Worm (Caenorhabditis elegans) whole organism, L4 larva: Measurements from ENCODE around the gene klc-2.

Experiments
- F10B5.3 ChIP-seq: sonication (generic microtip); optimal IDR thresholded peaks from 2 replicates; lab custom pipeline; 2016; ENCODE audit warnings: mild to moderate bottlenecking, missing genetic modification characterization, missing compliant biosample characterization
- T20F7.1 ChIP-seq: fragments of 200-800 bp; sonication (Bioruptor generic); optimal IDR thresholded peaks from 2 replicates; lab custom pipeline; 2018; ENCODE audit warnings: mild to moderate bottlenecking, missing genetic modification characterization, missing compliant biosample characterization
- Y48G9A.11 ChIP-seq: fragments of 200-800 bp; sonication (Bioruptor generic); IDR thresholded peaks from 2 replicates; pipeline ENCODE4 v1.3.6; 2022; ENCODE audit warnings: missing genetic modification reagents, missing genetic modification characterization, missing compliant biosample characterization
- ZK337.2 ChIP-seq: fragments of 200-800 bp; sonication (Bioruptor generic); IDR thresholded peaks from 2 replicates; pipeline ENCODE4 v1.3.6; 2022; ENCODE audit warnings: missing genetic modification reagents, missing genetic modification characterization, missing compliant biosample characterization
- aha-1 ChIP-seq: fragments of 150-350 bp; peaks from one replicate; lab custom pipeline; 2014; ENCODE audit warnings: missing biosample characterization, missing genetic modification characterization
- aly-2 ChIP-seq: sonication (generic microtip); optimal IDR thresholded peaks from 2 replicates; lab custom pipeline; 2018; ENCODE audit warnings: missing biosample characterization, missing genetic modification characterization
- ceh-28 ChIP-seq: fragments of 150-350 bp; optimal IDR thresholded peaks from 2 replicates; lab custom pipeline; 2014; ENCODE audit warnings: missing biosample characterization, missing genetic modification reagents, missing genetic modification characterization
- ceh-32 ChIP-seq: sonication (generic microtip); optimal IDR thresholded peaks from 2 replicates; lab custom pipeline; 2016; ENCODE audit warnings: mild to moderate bottlenecking, missing genetic modification characterization, missing compliant biosample characterization; ENCODE audit not compliant: poor library complexity
- ceh-44 ChIP-seq: fragments of 200-800 bp; sonication (Bioruptor generic); IDR thresholded peaks from 2 replicates; pipeline ENCODE4 v1.3.6; 2022; ENCODE audit warnings: missing genetic modification reagents, missing genetic modification characterization, missing compliant biosample characterization
- daf-12 ChIP-seq: fragments of 150-350 bp; optimal IDR thresholded peaks from 2 replicates; lab custom pipeline; 2014; ENCODE audit warnings: missing biosample characterization, missing genetic modification reagents, missing genetic modification characterization
- daf-16 ChIP-seq, 3 experiments: sonication (generic microtip); optimal IDR thresholded peaks; 2 replicates each; lab custom pipeline; 2016 to 2017; ENCODE audit warnings: missing genetic modification characterization in 3 of 3, missing genetic modification reagents in 3 of 3, mild to moderate bottlenecking in 2 of 3, missing compliant biosample characterization in 2 of 3, missing biosample characterization in 1 of 3, moderate library complexity in 1 of 3
- dmd-9 ChIP-seq: fragments of 200-800 bp; sonication (Bioruptor generic); IDR thresholded peaks from 2 replicates; pipeline ENCODE4 v1.3.6; 2022; ENCODE audit warnings: missing genetic modification reagents, missing genetic modification characterization, missing compliant biosample characterization
- fkh-10 ChIP-seq: fragments of 150-350 bp; optimal IDR thresholded peaks from 2 replicates; lab custom pipeline; 2014; ENCODE audit warnings: missing biosample characterization, missing genetic modification reagents, missing genetic modification characterization
- gei-8 ChIP-seq: fragments of 200-800 bp; sonication (Bioruptor generic); optimal IDR thresholded peaks from 2 replicates; lab custom pipeline; 2018; ENCODE audit warnings: mild to moderate bottlenecking, missing genetic modification characterization, missing compliant biosample characterization
- hlh-11 ChIP-seq: fragments of 200-800 bp; sonication (Bioruptor generic); optimal IDR thresholded peaks from 2 replicates; lab custom pipeline; 2018; ENCODE audit warnings: mild to moderate bottlenecking, missing genetic modification characterization, missing compliant biosample characterization
- lim-7 ChIP-seq: fragments of 200-800 bp; sonication (Bioruptor generic); IDR thresholded peaks from 2 replicates; pipeline ENCODE4 v1.3.6; 2022; ENCODE audit warnings: missing genetic modification characterization, missing compliant biosample characterization
- lin-1 ChIP-seq: fragments of 200-800 bp; sonication (Bioruptor generic); IDR thresholded peaks from 2 replicates; pipeline ENCODE4 v1.3.6; 2022; ENCODE audit warnings: missing genetic modification reagents, missing genetic modification characterization, missing compliant biosample characterization
- lin-39 ChIP-seq: fragments of 150-350 bp; optimal IDR thresholded peaks from 2 replicates; lab custom pipeline; 2014; ENCODE audit warnings: missing biosample characterization, missing genetic modification reagents, missing genetic modification characterization
- madf-9 ChIP-seq: fragments of 200-800 bp; sonication (Bioruptor generic); conservative IDR thresholded peaks from 2 replicates; pipeline ENCODE4 v1.3.6; 2022; ENCODE audit warnings: missing genetic modification reagents, missing genetic modification characterization, missing compliant biosample characterization
- mdt-29 ChIP-seq: fragments of 200-800 bp; sonication (Bioruptor generic); IDR thresholded peaks from 2 replicates; pipeline ENCODE4 v1.3.6; 2022; ENCODE audit warnings: missing genetic modification reagents, missing genetic modification characterization, missing compliant biosample characterization
- mxl-2 ChIP-seq: fragments of 200-800 bp; sonication (Bioruptor generic); conservative IDR thresholded peaks from 2 replicates; pipeline ENCODE4 v1.3.6; 2022; ENCODE audit warnings: missing genetic modification reagents, missing genetic modification characterization, missing compliant biosample characterization
- nhr-11 ChIP-seq: fragments of 150-350 bp; optimal IDR thresholded peaks from 2 replicates; lab custom pipeline; 2014; ENCODE audit warnings: missing biosample characterization, missing genetic modification characterization
- nhr-237 ChIP-seq: sonication (generic microtip); optimal IDR thresholded peaks from 2 replicates; lab custom pipeline; 2017; ENCODE audit warnings: missing biosample characterization, missing genetic modification characterization
- nhr-25 ChIP-seq: sonication (generic microtip); optimal IDR thresholded peaks from 2 replicates; lab custom pipeline; 2017; ENCODE audit warnings: missing genetic modification characterization, mild to moderate bottlenecking, missing compliant biosample characterization, antibody characterized with exemption, moderate library complexity, borderline replicate concordance; ENCODE audit not compliant: insufficient read depth
- nhr-48 ChIP-seq: sonication (generic microtip); optimal IDR thresholded peaks from 2 replicates; lab custom pipeline; 2016; ENCODE audit warnings: mild to moderate bottlenecking, missing genetic modification characterization, missing compliant biosample characterization
- nhr-76 ChIP-seq: fragments of 150-350 bp; optimal IDR thresholded peaks from 2 replicates; lab custom pipeline; 2014; ENCODE audit warnings: missing biosample characterization, missing genetic modification characterization
- php-3 ChIP-seq: fragments of 200-800 bp; sonication (Bioruptor generic); IDR thresholded peaks from 2 replicates; pipeline ENCODE4 v1.3.6; 2022; ENCODE audit warnings: missing genetic modification reagents, missing genetic modification characterization, missing compliant biosample characterization
- snpc-1.2 ChIP-seq: fragments of 200-800 bp; sonication (Bioruptor generic); IDR thresholded peaks from 2 replicates; pipeline ENCODE4 v1.3.6; 2022; ENCODE audit warnings: missing genetic modification reagents, missing genetic modification characterization, missing compliant biosample characterization
- spr-3 ChIP-seq: fragments of 200-800 bp; sonication (Bioruptor generic); optimal IDR thresholded peaks from 2 replicates; lab custom pipeline; 2018; ENCODE audit warnings: mild to moderate bottlenecking, missing genetic modification characterization, missing compliant biosample characterization
- tag-97 ChIP-seq: fragments of 200-800 bp; sonication (Bioruptor generic); IDR thresholded peaks from 2 replicates; pipeline ENCODE4 v1.3.6; 2022; ENCODE audit warnings: missing genetic modification characterization, missing compliant biosample characterization
- unc-62 ChIP-seq, 3 experiments: fragments of 150-350 bp in 1 of 3; sonication (generic microtip); optimal IDR thresholded peaks in 2 of 3; peaks in 1 of 3; 1 replicate in 1 of 3; 2 replicates in 2 of 3; lab custom pipeline; 2014 to 2017; ENCODE audit warnings: missing biosample characterization in 3 of 3, missing genetic modification characterization in 3 of 3, missing genetic modification reagents in 3 of 3, missing genotype in 1 of 3
- zfp-2 ChIP-seq: sonication (generic microtip); optimal IDR thresholded peaks from 2 replicates; lab custom pipeline; 2016; ENCODE audit warnings: mild to moderate bottlenecking, missing genetic modification characterization, missing compliant biosample characterization
- zip-2 ChIP-seq: fragments of 150-350 bp; optimal IDR thresholded peaks from 2 replicates; lab custom pipeline; 2014; ENCODE audit warnings: missing biosample characterization, missing genetic modification characterization

klc-2 gene

DNA sequence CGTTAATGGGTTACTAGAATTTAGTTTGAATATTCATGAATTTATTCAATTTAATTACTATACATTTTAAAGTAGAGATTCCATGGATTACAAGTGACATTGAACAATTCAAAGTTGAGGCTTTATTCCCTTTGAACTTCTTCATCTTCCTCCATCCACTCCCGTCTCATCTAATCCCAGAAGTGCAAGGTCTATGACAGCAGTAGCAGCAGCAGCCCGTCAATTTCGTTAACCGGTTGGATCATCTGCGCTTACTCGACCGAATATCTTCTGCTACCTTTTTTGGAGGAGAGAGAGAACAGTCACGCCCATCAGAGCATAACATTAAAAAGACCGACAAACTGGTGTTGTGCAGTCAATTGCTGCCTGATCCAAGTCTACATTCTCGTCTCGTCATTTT, 36.1 kb upstream of the klc-2 start, which contains the start of gene M03E7.2:
Gene M03E7.2, plus strand, starts transcription at position 301 of the 400 bp plus-strand sequence.
- TF ChIP-seq T20F7.1 (GFP tag; lab: Kevin White, UChicago) (no peak), daf-12 (tag; lab: Kevin White, UChicago) (no peak), php-3 (no peak), nhr-237 (tag; lab: Kevin White, UChicago) (no peak), ZK337.2 (no peak), nhr-25 (tag; lab: Kevin White, UChicago) (no peak), lin-1 (GFP tag; lab: Robert Waterston, UW) (no peak), madf-9 (GFP tag; lab: Robert Waterston, UW) (no peak), Y48G9A.11 (GFP tag; lab: Robert Waterston, UW) (no peak), mxl-2 (GFP tag; lab: Robert Waterston, UW) (no peak), ceh-32 (no peak), snpc-1.2 (GFP tag; lab: Robert Waterston, UW) (no peak), F10B5.3 (tag; lab: Kevin White, UChicago) (no peak), nhr-76 (tag; lab: Kevin White, UChicago) (no peak), hlh-11 (tag; lab: Kevin White, UChicago) (no peak)

DNA sequence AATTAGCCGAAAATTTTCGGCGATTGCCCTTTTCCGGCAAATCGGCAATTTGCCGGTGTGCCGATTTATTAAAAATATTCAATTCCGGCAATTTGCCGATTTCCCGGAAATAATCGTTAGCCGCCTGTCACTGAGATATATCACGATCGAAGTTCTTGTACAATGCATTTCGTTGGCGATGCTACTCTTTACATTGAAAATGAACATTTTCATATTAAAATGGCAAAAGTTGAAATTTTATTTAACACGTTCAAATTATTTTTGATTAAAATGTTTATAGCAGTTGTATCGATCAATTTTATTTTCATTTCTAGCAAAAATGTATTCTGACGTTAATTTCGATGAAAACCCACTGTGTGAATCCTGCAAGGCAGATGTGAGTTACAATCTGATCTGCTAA, 33.5 kb upstream of the klc-2 start, which contains the start of gene M03E7.3:
Gene M03E7.3, plus strand, starts transcription at position 301 of the 400 bp plus-strand sequence.
- TF ChIP-seq aly-2 (no peak), zip-2 (tag; lab: Kevin White, UChicago) (no peak), fkh-10 (GFP tag; lab: Kevin White, UChicago) (no peak), lim-7 (GFP tag; lab: Robert Waterston, UW) (no peak), lin-1 (GFP tag; lab: Robert Waterston, UW) (no peak)

DNA sequence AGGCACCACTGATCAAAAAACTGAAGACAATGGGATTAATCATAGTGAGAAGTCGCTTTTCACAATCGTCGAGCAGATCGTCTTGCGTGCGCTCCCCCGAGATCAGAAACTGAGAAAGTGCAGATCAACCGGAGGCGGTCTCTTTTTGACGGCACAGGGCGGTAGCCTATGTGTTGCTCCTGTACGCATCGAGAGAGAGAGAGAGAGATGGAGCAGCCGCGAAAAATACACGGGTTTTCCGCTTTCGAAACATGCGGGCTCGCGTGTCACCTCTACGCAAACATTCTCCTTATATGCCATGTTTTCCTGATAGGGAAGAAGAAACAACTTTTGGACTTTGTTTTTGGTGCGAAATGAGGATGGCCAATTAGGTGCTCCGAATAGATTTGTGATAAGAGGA, 31.9 kb upstream of the klc-2 start, which contains the start of gene lrpc-1:
Gene lrpc-1, minus strand, starts transcription at position 101 of the 400 bp plus-strand sequence.
- TF ChIP-seq gei-8 (GFP tag; lab: Kevin White, UChicago) (no peak), dmd-9 (no peak), Y48G9A.11 (GFP tag; lab: Robert Waterston, UW) (no peak), nhr-11 (no peak), ceh-28 (tag; lab: Kevin White, UChicago) (no peak), daf-12 (tag; lab: Kevin White, UChicago) (no peak), ceh-44 (GFP tag; lab: Robert Waterston, UW) (no peak), daf-16 (GFP tag; optimal IDR thresholded peaks at IDR 0.05; lab: Kevin White, UChicago) (no peak), daf-16 (tag; optimal IDR thresholded peaks at IDR 0.05; lab: Kevin White, UChicago) (no peak), zfp-2 (no peak), aha-1 (tag; lab: Kevin White, UChicago) (no peak), spr-3 (GFP tag; lab: Kevin White, UChicago) (no peak), lin-39 (tag; lab: Kevin White, UChicago) (no peak), tag-97 (GFP tag; lab: Robert Waterston, UW) (no peak)

DNA sequence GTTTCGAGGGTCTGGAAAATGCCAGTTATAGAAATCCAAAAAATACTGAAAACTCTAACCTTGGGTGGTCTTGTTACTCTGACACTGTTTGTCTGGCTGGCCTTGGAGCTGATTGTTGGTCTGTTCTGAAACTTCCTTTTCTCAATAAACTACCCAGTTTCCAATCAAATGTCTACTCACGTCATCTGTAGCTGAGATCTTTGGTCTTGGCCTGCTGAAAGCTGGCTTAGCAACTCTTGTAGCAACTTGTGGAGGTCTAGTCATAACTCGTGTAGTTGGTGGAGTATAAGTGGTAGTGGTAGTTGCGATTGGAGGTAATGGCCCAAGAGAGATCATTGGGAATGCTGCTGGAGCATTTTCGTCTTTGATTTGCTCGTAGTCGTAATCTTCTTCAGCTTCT, 29.0 kb upstream of the klc-2 start:
- no peak for TF ChIP-seq nhr-48 (tag; lab: Kevin White, UChicago)
- TF ChIP-seq T20F7.1 (GFP tag; lab: Kevin White, UChicago), result no peak
- TF ChIP-seq F10B5.3 (tag; lab: Kevin White, UChicago), result no peak
- TF ChIP-seq nhr-76 (tag; lab: Kevin White, UChicago), result no peak
- TF ChIP-seq mdt-29 (GFP tag; lab: Robert Waterston, UW), result no peak
- TF ChIP-seq unc-62 (GFP tag; optimal IDR thresholded peaks at IDR 0.05 in 1 of 2; lab: Kevin White, UChicago), result peak in 1 of 2 experiments; percentile 91
- TF ChIP-seq unc-62 (tag; optimal IDR thresholded peaks at IDR 0.05; lab: Kevin White, UChicago), result no peak
- no peak for TF ChIP-seq fkh-10 (GFP tag; lab: Kevin White, UChicago)
